Fruit fly (Drosophila melanogaster) whole organism, embryonic: ENCODE measurements around the gene Hou.

Experiments
- Ada2b ChIP-seq: fragments of 200-800 bp; sonication (Bioruptor generic); IDR thresholded peaks from 2 replicates; pipeline ENCODE4 v1.3.6; 2022; ENCODE audit warnings: missing biosample characterization, missing genetic modification characterization
- Antp ChIP-seq: fragments of 200-800 bp; sonication (Bioruptor generic); optimal IDR thresholded peaks from 3 replicates; lab custom pipeline; 2016; ENCODE audit warnings: missing biosample characterization, missing genetic modification characterization
- Asciz ChIP-seq: fragments of 200-800 bp; sonication (Bioruptor generic); optimal IDR thresholded peaks from 2 replicates; lab custom pipeline; 2017; ENCODE audit warnings: missing biosample characterization, mild to moderate bottlenecking, missing genetic modification characterization, missing genetic modification reagents
- Atf6 ChIP-seq: fragments of 200-800 bp; sonication (Bioruptor generic); IDR thresholded peaks from 2 replicates; pipeline ENCODE4 v1.3.6; 2022; ENCODE audit warnings: missing biosample characterization, missing genetic modification characterization
- B-H1 ChIP-seq: fragments of 200-800 bp; sonication (Bioruptor generic); IDR thresholded peaks from 3 replicates; pipeline ENCODE4 v1.3.6; 2022; ENCODE audit warnings: missing biosample characterization, missing genetic modification characterization
- BtbVII ChIP-seq: fragments of 200-800 bp; sonication (Bioruptor generic); optimal IDR thresholded peaks from 3 replicates; lab custom pipeline; 2017; ENCODE audit warnings: missing biosample characterization, mild to moderate bottlenecking, missing genetic modification characterization
- CG10431 ChIP-seq: fragments of 200-800 bp; sonication (Bioruptor generic); optimal IDR thresholded peaks from 3 replicates; lab custom pipeline; 2018; ENCODE audit warnings: missing biosample characterization, mild to moderate bottlenecking, missing genetic modification characterization
- CG11560 ChIP-seq: fragments of 200-800 bp; sonication (Bioruptor generic); IDR thresholded peaks from 3 replicates; pipeline ENCODE4 v1.3.6; 2022; ENCODE audit warnings: missing biosample characterization, missing genetic modification characterization
- CG13624 ChIP-seq: fragments of 200-800 bp; sonication (Bioruptor generic); optimal IDR thresholded peaks from 2 replicates; lab custom pipeline; 2016; ENCODE audit warnings: missing biosample characterization, missing genetic modification characterization
- CG14667 ChIP-seq: fragments of 200-800 bp; sonication (Bioruptor generic); IDR thresholded peaks from 2 replicates; pipeline ENCODE4 v1.3.6; 2022; ENCODE audit warnings: missing biosample characterization, missing genetic modification characterization
- CG1647 ChIP-seq: fragments of 200-800 bp; sonication (Bioruptor generic); optimal IDR thresholded peaks from 3 replicates; lab custom pipeline; 2016; ENCODE audit warnings: missing biosample characterization, missing genetic modification characterization
- CG17186 ChIP-seq: fragments of 200-800 bp; sonication (Bioruptor generic); optimal IDR thresholded peaks from 3 replicates; lab custom pipeline; 2017; ENCODE audit warnings: missing biosample characterization, missing genetic modification reagents, missing genetic modification characterization
- CG18619 ChIP-seq: fragments of 200-800 bp; sonication (Bioruptor generic); optimal IDR thresholded peaks from 3 replicates; lab custom pipeline; 2017; ENCODE audit warnings: missing biosample characterization, mild to moderate bottlenecking, missing genetic modification characterization
- CG2116 ChIP-seq: fragments of 200-800 bp; sonication (Bioruptor generic); optimal IDR thresholded peaks from 3 replicates; lab custom pipeline; 2018; ENCODE audit warnings: missing biosample characterization, mild to moderate bottlenecking, missing genetic modification characterization
- CG33557 ChIP-seq: fragments of 200-800 bp; sonication (Bioruptor generic); optimal IDR thresholded peaks from 2 replicates; lab custom pipeline; 2019; ENCODE audit warnings: missing biosample characterization, mild to moderate bottlenecking, missing genetic modification characterization, moderate library complexity
- CG4360 ChIP-seq: fragments of 200-800 bp; sonication (Bioruptor generic); IDR thresholded peaks from 2 replicates; pipeline ENCODE4 v1.3.6; 2022; ENCODE audit warnings: missing biosample characterization, missing genetic modification characterization
- CG6689 ChIP-seq: fragments of 200-800 bp; sonication (Bioruptor generic); IDR thresholded peaks from 2 replicates; pipeline ENCODE4 v1.3.6; 2022; ENCODE audit warnings: missing biosample characterization, missing genetic modification characterization
- CG6765 ChIP-seq: fragments of 200-800 bp; sonication (Bioruptor generic); optimal IDR thresholded peaks from 3 replicates; lab custom pipeline; 2017; ENCODE audit warnings: missing biosample characterization, mild to moderate bottlenecking, missing genetic modification characterization
- CG9215 ChIP-seq: fragments of 200-800 bp; sonication (Bioruptor generic); IDR thresholded peaks from 2 replicates; pipeline ENCODE4 v1.3.6; 2022; ENCODE audit warnings: missing biosample characterization, missing genetic modification characterization
- CG9797 ChIP-seq: fragments of 200-800 bp; sonication (Bioruptor generic); optimal IDR thresholded peaks from 3 replicates; lab custom pipeline; 2018; ENCODE audit warnings: missing biosample characterization, mild to moderate bottlenecking, missing genetic modification characterization
- CG9817 ChIP-seq: fragments of 200-800 bp; sonication (Bioruptor generic); optimal IDR thresholded peaks from 2 replicates; lab custom pipeline; 2018; ENCODE audit warnings: missing biosample characterization, mild to moderate bottlenecking, missing genetic modification characterization, moderate library complexity
- Doc2 ChIP-seq: fragments of 200-800 bp; sonication (Bioruptor generic); IDR thresholded peaks from 2 replicates; pipeline ENCODE4 v1.3.6; 2022; ENCODE audit warnings: missing biosample characterization, missing genetic modification characterization
- Fer3 ChIP-seq: fragments of 200-800 bp; sonication (Bioruptor generic); optimal IDR thresholded peaks from 2 replicates; lab custom pipeline; 2018; ENCODE audit warnings: missing biosample characterization, mild to moderate bottlenecking, missing genetic modification characterization, moderate library complexity
- Gug ChIP-seq: fragments of 200-800 bp; sonication (Bioruptor generic); IDR thresholded peaks from 4 replicates; pipeline ENCODE4 v1.3.6; 2022; ENCODE audit warnings: missing biosample characterization, missing genetic modification characterization
- Hr78 ChIP-seq, 2 experiments: fragments of 200-800 bp in 1 of 2; fragments of >200 bp in 1 of 2; sonication (Bioruptor generic) in 1 of 2; optimal IDR thresholded peaks; 2 replicates each; lab custom pipeline; 2017 to 2019; ENCODE audit warnings: missing biosample characterization in 2 of 2, missing genetic modification characterization in 2 of 2, mild to moderate bottlenecking in 1 of 2, moderate library complexity in 1 of 2
- NK7.1 ChIP-seq: fragments of 200-800 bp; sonication (Bioruptor generic); optimal IDR thresholded peaks from 3 replicates; lab custom pipeline; 2016; ENCODE audit warnings: missing biosample characterization, missing genetic modification characterization
- Nf-YB ChIP-seq: fragments of 200-800 bp; sonication (Bioruptor generic); optimal IDR thresholded peaks from 3 replicates; lab custom pipeline; 2019; ENCODE audit warnings: missing biosample characterization, mild to moderate bottlenecking, missing genetic modification characterization, moderate library complexity
- Sin3A ChIP-seq: fragments of >200 bp; optimal IDR thresholded peaks from 2 replicates; lab custom pipeline; 2018
- Sry-β ChIP-seq: fragments of 200-800 bp; sonication (Bioruptor generic); optimal IDR thresholded peaks from 2 replicates; lab custom pipeline; 2018; ENCODE audit warnings: missing biosample characterization, mild to moderate bottlenecking, missing genetic modification characterization, moderate library complexity
- Ssrp ChIP-seq: fragments of 200-800 bp; sonication (Bioruptor generic); optimal IDR thresholded peaks from 2 replicates; lab custom pipeline; 2018; ENCODE audit warnings: missing biosample characterization, mild to moderate bottlenecking, missing genetic modification characterization, moderate library complexity
- ap ChIP-seq: fragments of 200-800 bp; sonication (Bioruptor generic); IDR thresholded peaks from 2 replicates; pipeline ENCODE4 v1.3.6; 2022; ENCODE audit warnings: missing biosample characterization, missing genetic modification characterization
- ase ChIP-seq: fragments of 200-800 bp; sonication (Bioruptor generic); IDR thresholded peaks from 3 replicates; pipeline ENCODE4 v1.3.6; 2022; ENCODE audit warnings: missing biosample characterization, missing genetic modification characterization
- bsh ChIP-seq, 2 experiments: fragments of 200-800 bp; sonication (Bioruptor generic); optimal IDR thresholded peaks; 2 replicates each; lab custom pipeline; 2017 to 2018; ENCODE audit warnings: mild to moderate bottlenecking in 2 of 2, missing biosample characterization in 2 of 2, missing genetic modification characterization in 2 of 2, moderate library complexity in 1 of 2
- dan ChIP-seq: fragments of 200-800 bp; sonication (Bioruptor generic); IDR thresholded peaks from 2 replicates; pipeline ENCODE4 v1.3.6; 2022; ENCODE audit warnings: missing biosample characterization, missing genetic modification characterization
- danr ChIP-seq: fragments of 200-800 bp; sonication (Bioruptor generic); IDR thresholded peaks from 2 replicates; pipeline ENCODE4 v1.3.6; 2022; ENCODE audit warnings: missing biosample characterization, missing genetic modification characterization
- eyg ChIP-seq: fragments of 200-800 bp; sonication (Bioruptor generic); optimal IDR thresholded peaks from 3 replicates; lab custom pipeline; 2016; ENCODE audit warnings: missing biosample characterization, missing genetic modification characterization
- fru ChIP-seq: fragments of >200 bp; optimal IDR thresholded peaks from 2 replicates; lab custom pipeline; 2017
- insv ChIP-seq, 2 experiments: fragments of 200-800 bp; sonication (Bioruptor generic); optimal IDR thresholded peaks; 3 replicates each; lab custom pipeline; 2016 to 2018; ENCODE audit warnings: missing biosample characterization in 2 of 2, missing genetic modification characterization in 2 of 2
- mam ChIP-seq: fragments of 200-800 bp; sonication (Bioruptor generic); optimal IDR thresholded peaks from 3 replicates; lab custom pipeline; 2016; ENCODE audit warnings: missing biosample characterization, missing genetic modification characterization
- nerfin-1 ChIP-seq: fragments of 200-800 bp; sonication (Bioruptor generic); optimal IDR thresholded peaks from 3 replicates; lab custom pipeline; 2019; ENCODE audit warnings: missing biosample characterization, mild to moderate bottlenecking, missing genetic modification characterization, moderate library complexity
- nmo ChIP-seq: fragments of 200-800 bp; sonication (Bioruptor generic); optimal IDR thresholded peaks from 2 replicates; lab custom pipeline; 2018; ENCODE audit warnings: missing biosample characterization, mild to moderate bottlenecking, missing genetic modification characterization, moderate library complexity
- pnt ChIP-seq: fragments of 200-800 bp; sonication (Bioruptor generic); optimal IDR thresholded peaks from 3 replicates; lab custom pipeline; 2016; ENCODE audit warnings: missing biosample characterization, missing genetic modification characterization
- ranshi ChIP-seq: fragments of 200-800 bp; sonication (Bioruptor generic); IDR thresholded peaks from 2 replicates; pipeline ENCODE4 v1.3.6; 2022; ENCODE audit warnings: missing biosample characterization, missing genetic modification characterization
- scrt ChIP-seq: fragments of 200-800 bp; sonication (Bioruptor generic); optimal IDR thresholded peaks from 2 replicates; lab custom pipeline; 2018; ENCODE audit warnings: missing biosample characterization, mild to moderate bottlenecking, missing genetic modification characterization, moderate library complexity
- sd ChIP-seq: fragments of 200-800 bp; sonication (Bioruptor generic); optimal IDR thresholded peaks from 3 replicates; lab custom pipeline; 2018; ENCODE audit warnings: missing biosample characterization, mild to moderate bottlenecking, missing genetic modification characterization, moderate library complexity
- slbo ChIP-seq: fragments of 200-800 bp; sonication (Bioruptor generic); IDR thresholded peaks from 2 replicates; pipeline ENCODE4 v1.3.6; 2022; ENCODE audit warnings: missing biosample characterization, missing genetic modification characterization
- sqz ChIP-seq: fragments of 200-800 bp; sonication (Bioruptor generic); optimal IDR thresholded peaks from 3 replicates; lab custom pipeline; 2018; ENCODE audit warnings: missing biosample characterization, mild to moderate bottlenecking, missing genetic modification characterization
- ssp ChIP-seq: fragments of 200-800 bp; sonication (Bioruptor generic); IDR thresholded peaks from 2 replicates; pipeline ENCODE4 v1.3.6; 2022; ENCODE audit warnings: missing biosample characterization, missing genetic modification characterization
- sug ChIP-seq: fragments of 200-800 bp; optimal IDR thresholded peaks from 2 replicates; lab custom pipeline; 2019; ENCODE audit warnings: missing biosample characterization, mild to moderate bottlenecking, missing genetic modification characterization, moderate library complexity
- tx ChIP-seq: fragments of 200-800 bp; sonication (Bioruptor generic); optimal IDR thresholded peaks from 2 replicates; lab custom pipeline; 2016; ENCODE audit warnings: missing biosample characterization, missing genetic modification characterization
- unpg ChIP-seq: fragments of 200-800 bp; sonication (Bioruptor generic); optimal IDR thresholded peaks from 3 replicates; lab custom pipeline; 2018; ENCODE audit warnings: missing biosample characterization, mild to moderate bottlenecking, missing genetic modification characterization, moderate library complexity

Gene Hou

dm6 chrX:18644890-18645289, 5.4 kb downstream of the Hou start (continued):
- TF ChIP-seq tx (GFP tag; lab: Kevin White, UChicago): peak; percentile 58
- TF ChIP-seq Fer3 (tag; lab: Kevin White, UChicago): peak; percentile 88
- TF ChIP-seq CG17186 (GFP tag; lab: Kevin White, UChicago): peak; percentile 16
- peak; percentile 75 for TF ChIP-seq sug
- TF ChIP-seq Atf6: peak; percentile 76
- TF ChIP-seq Sin3A (lab: Kevin White, UChicago): no peak
- TF ChIP-seq CG6689 (GFP tag; lab: Robert Waterston, UW): peak; percentile 72
- peak; percentile 69 for TF ChIP-seq scrt (GFP tag; lab: Kevin White, UChicago)
- peak; percentile 62 for TF ChIP-seq Antp (GFP tag; lab: Kevin White, UChicago)
- no peak for TF ChIP-seq NK7.1
- no peak for TF ChIP-seq fru (lab: Kevin White, UChicago)
- TF ChIP-seq slbo: peak; percentile 70; the same call in 1 of the 2 replicates
- TF ChIP-seq pnt (GFP tag; lab: Kevin White, UChicago): peak; percentile 68
- TF ChIP-seq CG9215 (GFP tag; lab: Robert Waterston, UW): peak; percentile 59
- no peak for TF ChIP-seq Doc2 (GFP tag; lab: Robert Waterston, UW)
- TF ChIP-seq ase (GFP tag; lab: Robert Waterston, UW): peak; percentile 62; the same call in 1 of the 3 replicates
- TF ChIP-seq Ada2b (GFP tag; lab: Robert Waterston, UW): peak; percentile 72
- peak; percentile 52 for TF ChIP-seq CG33557 (GFP tag; lab: Kevin White, UChicago)
- peak; percentile 52 for TF ChIP-seq CG6765
- TF ChIP-seq CG14667 (GFP tag; lab: Robert Waterston, UW): peak; percentile 42; the same call in 1 of the 2 replicates
- peak; percentile 87 for TF ChIP-seq CG9817 (tag; lab: Kevin White, UChicago)
- peak; percentile 89 for TF ChIP-seq unpg (GFP tag; lab: Kevin White, UChicago)
- peak; percentile 81 for TF ChIP-seq nerfin-1 (tag; lab: Kevin White, UChicago)
- peak; percentile 74 for TF ChIP-seq mam (GFP tag; lab: Kevin White, UChicago)
- peak; percentile 37; the same call in 1 of the 2 replicates for TF ChIP-seq danr (GFP tag; lab: Robert Waterston, UW)
- TF ChIP-seq insv (GFP tag; optimal IDR thresholded peaks at IDR 0.05; lab: Kevin White, UChicago): no peak
- no peak for TF ChIP-seq CG9797 (GFP tag; lab: Kevin White, UChicago)
- peak; percentile 76 for TF ChIP-seq ranshi (GFP tag; lab: Robert Waterston, UW)
- no peak for TF ChIP-seq sd
- no peak for TF ChIP-seq dan (GFP tag; lab: Robert Waterston, UW)
- TF ChIP-seq Asciz: peak; percentile 79
- peak; percentile 74 for TF ChIP-seq Gug (GFP tag; lab: Robert Waterston, UW)
- peak; percentile 12 for TF ChIP-seq eyg (GFP tag; lab: Kevin White, UChicago)
- peak; percentile 86 for TF ChIP-seq nmo (GFP tag; lab: Kevin White, UChicago)
- peak; percentile 65 for TF ChIP-seq ssp (GFP tag; lab: Robert Waterston, UW)
- peak; percentile 16 for TF ChIP-seq CG13624 (GFP tag; lab: Kevin White, UChicago)
- TF ChIP-seq CG18619 (GFP tag; lab: Kevin White, UChicago): peak; percentile 72
- peak; percentile 70 for TF ChIP-seq B-H1 (GFP tag; lab: Robert Waterston, UW)
- TF ChIP-seq Sry-β: no peak
- peak in 1 of 2 experiments; percentile 90 for TF ChIP-seq bsh (GFP tag; optimal IDR thresholded peaks at IDR 0.05; lab: Kevin White, UChicago)
- peak; percentile 85 for TF ChIP-seq BtbVII
- peak; percentile 81 for TF ChIP-seq Ssrp (tag; lab: Kevin White, UChicago)
- peak; percentile 84 for TF ChIP-seq sqz (GFP tag; lab: Kevin White, UChicago)
- 0 out of 2 replicates have a peak, but pooled peaks have one; percentile 33 for TF ChIP-seq CG4360 (GFP tag; lab: Robert Waterston, UW)
- TF ChIP-seq CG1647: peak; percentile 76
- TF ChIP-seq CG2116 (GFP tag; lab: Kevin White, UChicago): peak; percentile 31
- peak in 1 of 2 experiments; percentile 53 for TF ChIP-seq Hr78 (GFP tag; optimal IDR thresholded peaks at IDR 0.05; lab: Kevin White, UChicago)
- TF ChIP-seq ap (GFP tag; lab: Robert Waterston, UW): peak; percentile 43; the same call in 1 of the 2 replicates
- TF ChIP-seq Nf-YB: peak; percentile 60
- peak; percentile 36; the same call in 1 of the 3 replicates for TF ChIP-seq CG11560 (tag; lab: Robert Waterston, UW)
- peak; percentile 50 for TF ChIP-seq CG10431
